Worm (Caenorhabditis elegans) whole organism, late embryonic: ENCODE data around the gene F01D5.5.

Source experiments
- ama-1 ChIP-seq: fragments of 150-350 bp; optimal IDR thresholded peaks from 2 replicates; lab custom pipeline; 2014
- ceh-30 ChIP-seq: fragments of 150-350 bp; optimal IDR thresholded peaks from 2 replicates; lab custom pipeline; 2014; ENCODE audit warnings: missing biosample characterization, missing genetic modification characterization
- nhr-11 ChIP-seq: fragments of 150-350 bp; optimal IDR thresholded peaks from 2 replicates; lab custom pipeline; 2014; ENCODE audit warnings: missing biosample characterization, missing genetic modification characterization
- ref-2 ChIP-seq: sonication (generic microtip); optimal IDR thresholded peaks from 2 replicates; lab custom pipeline; 2016; ENCODE audit warnings: missing genetic modification characterization, missing compliant biosample characterization

- no peak for TF ChIP-seq ama-1 (lab: Kevin White, UChicago)
- no peak for TF ChIP-seq ceh-30
- no peak for TF ChIP-seq ref-2
- TF ChIP-seq nhr-11 (tag; lab: Kevin White, UChicago): no peak
Measured at ce11 chrII:14010656-14011376, 8.7 kb upstream of the F01D5.5 start, which contains the start of gene F01D5.8.
